Worm (Caenorhabditis elegans): ENCODE data around the gene dlg-1.

ce11 chrX:5465631-5466030, 13.9 kb upstream of the dlg-1 start:
- TF ChIP-seq F33H1.4 (GFP tag; IDR thresholded peaks at IDR 0.05): no peak
- TF ChIP-seq rec-8 (tag; optimal IDR thresholded peaks at IDR 0.05): no peak
- no peak for TF ChIP-seq unc-62 (GFP tag; optimal IDR thresholded peaks at IDR 0.05)
- TF ChIP-seq nhr-90 (tag; optimal IDR thresholded peaks at IDR 0.05): no peak
- TF ChIP-seq T26A5.8 (tag; optimal IDR thresholded peaks at IDR 0.05): no peak
- no peak for TF ChIP-seq ZK185.1 (tag; optimal IDR thresholded peaks at IDR 0.05; ENCODE audit: poor library complexity, severe bottlenecking)
- no peak for TF ChIP-seq pha-4 (tag; optimal IDR thresholded peaks at IDR 0.05)
- no peak for TF ChIP-seq lsl-1 (GFP tag; optimal IDR thresholded peaks at IDR 0.05)
- no peak for TF ChIP-seq F57A8.1 (GFP tag; optimal IDR thresholded peaks at IDR 0.05)
- no peak for TF ChIP-seq let-607 (tag; optimal IDR thresholded peaks at IDR 0.05)
- TF ChIP-seq F55B11.4 (tag; optimal IDR thresholded peaks at IDR 0.05; ENCODE audit: borderline replicate concordance, insufficient read depth): no peak
- no peak for TF ChIP-seq xnd-1 (tag; optimal IDR thresholded peaks at IDR 0.05)
- TF ChIP-seq Y67H2A.10 (GFP tag; conservative IDR thresholded peaks at IDR 0.05): no peak
- TF ChIP-seq snpc-4 (GFP tag; optimal IDR thresholded peaks at IDR 0.05): no peak
- no peak for TF ChIP-seq snpc-4 (tag; optimal IDR thresholded peaks at IDR 0.05)

All from whole organism, young adult.